Worm (Caenorhabditis elegans): ENCODE data around the gene C01G10.7.

Gene C01G10.7

ce11 chrV:15071015-15071810 is 14.3 kb upstream of the C01G10.7 start, which contains the start of gene unc-76:
Gene unc-76 (plus strand): TSS chrV:15071760.
- TF ChIP-seq hlh-4 (tag; optimal IDR thresholded peaks at IDR 0.05) (no peak), unc-62 (GFP tag; optimal IDR thresholded peaks at IDR 0.05) (no peak), zag-1 (tag; optimal IDR thresholded peaks at IDR 0.05) (peak; percentile 91), lsy-2 (tag; optimal IDR thresholded peaks at IDR 0.05) (peak; percentile 76 to 87), dpl-1 (GFP tag; optimal IDR thresholded peaks at IDR 0.05) (peak; percentile 49 to 59 (median 57)), mep-1 (tag; optimal IDR thresholded peaks at IDR 0.05) (peak; percentile 92), sup-37 (GFP tag; optimal IDR thresholded peaks at IDR 0.05) (no peak), nhr-20 (tag; optimal IDR thresholded peaks at IDR 0.05) (peak; percentile 81), blmp-1 (tag; optimal IDR thresholded peaks at IDR 0.05) (peak; percentile 36), lin-15B (tag; optimal IDR thresholded peaks at IDR 0.05) (peak; percentile 29), lin-14 (GFP tag; optimal IDR thresholded peaks at IDR 0.05) (peak; percentile 99), nhr-19 (GFP tag; conservative IDR thresholded peaks at IDR 0.05) (peak; percentile 81), nhr-90 (tag; optimal IDR thresholded peaks at IDR 0.05; ENCODE audit: poor library complexity) (peak; percentile 13), alr-1 (tag; optimal IDR thresholded peaks at IDR 0.05; ENCODE audit: borderline replicate concordance) (no peak), lir-3 (tag; optimal IDR thresholded peaks at IDR 0.05; ENCODE audit: poor library complexity) (peak; percentile 81), hpl-2 (GFP tag; optimal IDR thresholded peaks at IDR 0.05) (no peak), lin-13 (GFP tag; optimal IDR thresholded peaks at IDR 0.05) (peak; percentile 62), mdl-1 (tag; optimal IDR thresholded peaks at IDR 0.05) (peak in 1 of 2 experiments; percentile 50), nhr-84 (tag; optimal IDR thresholded peaks at IDR 0.05) (no peak), vab-15 (tag; optimal IDR thresholded peaks at IDR 0.05) (no peak), egl-13 (tag; optimal IDR thresholded peaks at IDR 0.05) (no peak), tlp-1 (tag; optimal IDR thresholded peaks at IDR 0.05) (no peak), F16B12.6 (tag; optimal IDR thresholded peaks at IDR 0.05) (peak; percentile 12), swsn-7 (tag; optimal IDR thresholded peaks at IDR 0.05) (peak; percentile 90), unc-98 (GFP tag; IDR thresholded peaks at IDR 0.05) (no peak), irx-1 (tag; optimal IDR thresholded peaks at IDR 0.05) (peak; percentile 80), ces-1 (GFP tag; optimal IDR thresholded peaks at IDR 0.05) (no peak), unc-86 (tag; optimal IDR thresholded peaks at IDR 0.05) (peak; percentile 92), sox-4 (tag; optimal IDR thresholded peaks at IDR 0.05) (peak; percentile 14), egl-27 (tag; optimal IDR thresholded peaks at IDR 0.05) (peak; percentile 58 to 76), ztf-4 (tag; optimal IDR thresholded peaks at IDR 0.05) (peak; percentile 53), pqm-1 (tag; optimal IDR thresholded peaks at IDR 0.05) (no peak), C04F5.9 (tag; optimal IDR thresholded peaks at IDR 0.05) (no peak), ceh-90 (tag; optimal IDR thresholded peaks at IDR 0.05) (no peak), sptf-1 (tag; optimal IDR thresholded peaks at IDR 0.05) (no peak), Y116A8C.19 (tag; optimal IDR thresholded peaks at IDR 0.05; ENCODE audit: borderline replicate concordance) (no peak), pag-3 (tag; optimal IDR thresholded peaks at IDR 0.05; ENCODE audit: borderline replicate concordance, insufficient read depth) (no peak), fkh-4 (tag; optimal IDR thresholded peaks at IDR 0.05; ENCODE audit: borderline replicate concordance) (peak; percentile 40), nhr-237 (tag; optimal IDR thresholded peaks at IDR 0.05) (peak; percentile 77), ztf-11 (tag; optimal IDR thresholded peaks at IDR 0.05) (peak in 1 of 2 experiments; percentile 58), mef-2 (tag; optimal IDR thresholded peaks at IDR 0.05) (peak; percentile 55), aly-2 (tag; optimal IDR thresholded peaks at IDR 0.05) (peak; percentile 41), unc-30 (tag; optimal IDR thresholded peaks at IDR 0.05) (no peak), grh-1 (GFP tag; IDR thresholded peaks at IDR 0.05) (no peak), nhr-71 (tag; optimal IDR thresholded peaks at IDR 0.05) (peak; percentile 94), zip-4 (GFP tag; optimal IDR thresholded peaks at IDR 0.05) (no peak), ceh-82 (tag; optimal IDR thresholded peaks at IDR 0.05) (peak; percentile 49 to 84 (median 70)), xbp-1 (tag; optimal IDR thresholded peaks at IDR 0.05) (peak; percentile 80), ceh-63 (GFP tag; optimal IDR thresholded peaks at IDR 0.05) (no peak), hlh-17 (GFP tag; optimal IDR thresholded peaks at IDR 0.05; ENCODE audit: borderline replicate concordance) (no peak)

Measured in whole organism, L1 larva.